Fruit fly (Drosophila melanogaster) S2 (cell line): ENCODE results near the gene gammaSnap2.

Source experiments
- CG8478 ChIP-seq: fragments of >200 bp; optimal IDR thresholded peaks from 2 replicates; lab custom pipeline; 2018
- CTCF ChIP-seq, 2 experiments: fragments of >200 bp; optimal IDR thresholded peaks; 2 replicates each; lab custom pipeline; 2018

Gene gammaSnap2

DNA sequence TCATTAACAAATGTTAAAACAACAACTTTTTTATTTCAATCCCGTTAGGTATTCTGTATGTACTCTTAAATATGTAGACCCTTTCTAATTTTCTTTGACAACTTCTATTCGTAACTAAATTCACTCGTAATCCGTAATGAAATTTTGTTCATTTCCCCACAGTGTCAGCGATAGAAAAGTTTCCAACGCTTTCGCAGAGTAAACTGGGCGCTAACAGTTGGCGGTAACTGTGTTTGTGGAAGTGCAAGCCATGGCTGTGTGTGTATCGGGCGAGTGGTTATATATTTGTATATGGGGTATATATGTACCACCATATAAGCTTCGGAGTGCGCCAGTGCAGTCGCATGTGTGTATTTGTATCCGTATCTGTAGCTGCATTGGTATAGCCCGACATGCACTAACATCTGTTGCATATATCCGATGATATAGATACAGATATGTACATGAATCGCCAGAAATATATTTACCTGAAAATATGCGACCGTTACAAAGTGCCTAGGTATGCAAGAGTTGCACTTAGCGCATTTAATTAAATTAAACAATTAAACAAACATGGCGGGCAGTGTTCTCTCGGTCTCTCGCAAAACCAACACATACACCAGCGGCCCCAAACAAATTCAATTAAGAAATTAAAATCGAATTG lies 39.6 kb downstream of the gammaSnap2 start:
- TF ChIP-seq CTCF (optimal IDR thresholded peaks at IDR 0.05; lab: Kevin White, UChicago) = no peak
- TF ChIP-seq CG8478 (lab: Kevin White, UChicago) = no peak

DNA sequence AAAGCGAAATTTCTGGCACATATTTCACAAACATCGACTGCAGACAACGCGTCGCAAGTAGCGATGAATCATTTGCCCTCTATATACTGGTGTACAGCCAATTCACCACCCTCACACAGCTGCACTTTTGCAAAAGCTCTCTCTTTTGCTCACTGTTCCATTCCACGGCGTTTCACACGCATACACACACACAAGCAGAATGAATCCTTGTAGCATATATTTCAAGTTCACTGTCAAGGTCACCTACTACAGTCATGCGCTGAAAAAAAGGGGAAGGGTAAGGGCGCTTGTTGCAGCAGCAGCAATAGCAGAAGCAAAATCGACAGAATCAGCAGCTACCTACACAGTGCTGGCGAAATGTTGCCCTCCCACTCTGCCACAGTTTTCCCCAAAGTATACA lies 40.5 kb downstream of the gammaSnap2 start:
- no peak for TF ChIP-seq CTCF (optimal IDR thresholded peaks at IDR 0.05; lab: Kevin White, UChicago)
- TF ChIP-seq CG8478 (lab: Kevin White, UChicago) = no peak

DNA sequence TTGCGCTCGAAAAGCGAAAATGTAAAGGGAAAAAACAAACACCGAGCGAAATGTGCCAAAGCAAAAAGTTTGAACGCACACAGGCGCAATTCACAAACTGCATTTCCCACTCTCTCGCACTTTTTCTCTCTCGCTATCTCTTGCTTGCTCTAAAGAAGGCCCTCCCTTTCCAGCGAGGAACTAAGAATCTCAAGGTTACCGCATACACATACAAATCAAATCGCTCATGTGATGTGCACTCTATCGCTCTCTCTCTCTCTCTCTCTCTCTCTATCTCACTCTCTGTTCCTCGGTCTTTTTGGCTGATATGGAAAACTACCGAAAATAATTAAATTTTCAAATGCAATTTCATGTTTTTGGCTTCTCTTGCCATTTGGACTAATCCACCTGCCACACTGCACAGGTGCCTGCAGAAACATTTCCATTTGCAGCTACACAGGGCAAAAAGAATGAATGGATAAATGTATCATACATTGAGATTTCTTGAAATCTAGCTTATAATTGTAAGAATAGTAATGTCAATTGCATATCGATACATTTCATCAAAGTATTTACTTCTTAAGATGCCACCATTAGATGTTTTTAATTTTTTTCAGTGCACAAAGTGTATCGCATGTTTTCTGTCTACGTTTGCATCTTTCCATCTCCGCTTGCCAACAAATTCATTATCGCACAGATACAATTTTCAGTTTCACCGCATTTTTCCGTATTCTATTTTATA lies 41.8 kb downstream of the gammaSnap2 start:
- TF ChIP-seq CG8478 (lab: Kevin White, UChicago) = no peak
- no peak for TF ChIP-seq CTCF (optimal IDR thresholded peaks at IDR 0.05; lab: Kevin White, UChicago)

DNA sequence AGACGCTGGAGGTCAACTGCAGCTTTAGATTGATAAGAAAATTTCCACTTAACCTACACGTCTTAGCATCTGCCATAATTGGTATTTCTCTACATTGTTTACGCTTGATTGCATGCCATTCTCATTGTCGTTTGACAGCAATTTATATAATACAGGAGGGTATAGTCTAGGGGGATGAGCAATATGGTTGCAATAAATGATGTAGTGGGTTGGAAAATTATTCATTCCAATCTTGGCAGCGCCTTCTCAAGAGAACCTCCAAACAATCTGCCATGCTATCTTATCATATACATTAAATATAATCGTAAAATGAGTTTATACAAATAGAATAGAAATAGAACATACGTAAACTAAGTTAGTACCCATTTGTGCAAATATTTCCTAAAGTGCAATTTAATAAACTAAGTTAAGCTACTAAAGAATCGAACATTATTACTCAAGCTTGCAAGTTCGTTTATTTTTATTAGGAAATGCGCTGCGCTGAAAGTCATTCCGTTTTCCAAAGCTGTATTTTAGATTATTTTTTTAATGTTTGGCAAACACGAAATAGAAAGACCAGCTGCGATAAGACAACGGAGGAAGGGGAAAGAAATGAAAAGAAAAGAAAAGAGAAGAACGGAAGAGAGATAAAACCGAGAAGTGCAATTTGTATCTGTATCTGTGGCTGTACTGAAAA lies 42.6 kb downstream of the gammaSnap2 start:
- TF ChIP-seq CG8478 (lab: Kevin White, UChicago) = no peak
- TF ChIP-seq CTCF (optimal IDR thresholded peaks at IDR 0.05; lab: Kevin White, UChicago) = no peak

DNA sequence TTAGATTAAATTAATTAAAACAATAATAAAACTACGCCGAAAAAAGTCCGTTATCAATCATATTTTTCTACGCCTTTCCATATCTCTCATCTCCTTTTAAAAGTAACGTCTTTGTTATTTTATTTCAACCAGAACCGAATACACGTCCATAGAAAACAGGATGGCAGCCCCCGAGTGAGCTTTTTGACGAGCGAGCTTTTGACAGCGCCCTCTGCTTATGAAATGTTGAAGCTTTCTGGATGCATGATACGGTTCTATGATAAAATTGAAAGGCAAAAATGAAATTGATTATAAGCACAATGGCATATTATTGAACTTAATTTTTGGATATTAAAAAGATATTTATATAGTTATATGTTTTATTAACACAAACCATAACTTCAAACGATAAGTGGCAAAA lies 44.5 kb downstream of the gammaSnap2 start:
- TF ChIP-seq CTCF (optimal IDR thresholded peaks at IDR 0.05; lab: Kevin White, UChicago) (peak in 1 of 2 experiments; percentile 54), CG8478 (lab: Kevin White, UChicago) (no peak)

DNA sequence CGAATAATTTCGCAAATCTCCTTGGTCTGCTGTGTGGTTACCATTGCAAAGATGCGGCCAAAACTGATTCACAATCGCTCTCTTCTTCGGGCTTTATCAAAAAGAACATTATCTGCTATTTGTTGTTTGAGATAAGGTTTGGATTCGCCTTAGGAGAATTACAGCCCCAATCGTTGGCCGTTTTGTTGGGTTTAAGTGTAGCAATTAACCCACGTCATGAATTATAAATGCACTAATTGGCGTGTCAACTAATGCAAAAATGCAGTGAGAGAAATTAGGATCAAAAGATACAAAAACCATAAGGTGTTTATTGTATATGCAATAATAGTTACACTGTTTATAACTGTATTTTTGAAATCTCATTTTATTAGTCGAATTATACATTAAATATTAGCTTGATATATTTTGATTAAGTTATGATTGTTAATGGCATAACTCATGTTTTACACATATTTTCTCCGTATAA lies 45.8 kb downstream of the gammaSnap2 start, which contains the start of gene Alp13:
TSS of gene Alp13 (minus strand) at position 51 of the 466 bp plus-strand sequence.
- no peak for TF ChIP-seq CTCF (optimal IDR thresholded peaks at IDR 0.05; lab: Kevin White, UChicago)

DNA sequence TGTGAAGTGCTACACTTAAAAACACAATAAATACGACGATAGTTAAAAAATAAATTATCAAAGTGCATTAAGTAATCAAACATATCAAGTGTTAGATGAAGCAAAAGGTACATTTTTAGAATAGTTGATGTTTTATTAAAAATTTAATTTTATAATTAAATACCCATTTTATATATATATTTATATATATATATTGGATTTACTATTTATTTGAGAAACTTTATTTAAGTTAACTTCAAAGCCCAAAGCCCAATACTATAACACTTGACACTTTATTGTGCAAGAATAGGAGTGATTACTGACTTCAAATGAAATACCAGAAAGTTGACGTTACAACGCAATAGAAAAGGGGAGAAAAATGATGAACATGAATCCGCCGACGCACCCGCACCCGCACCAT lies 50.4 kb downstream of the gammaSnap2 start, which contains the start of gene nerfin-2:
TSS of gene nerfin-2 (plus strand) at position 301 of the 400 bp plus-strand sequence.
- TF ChIP-seq CTCF (optimal IDR thresholded peaks at IDR 0.05; lab: Kevin White, UChicago) = no peak
- TF ChIP-seq CG8478 (lab: Kevin White, UChicago) = no peak
